Fruit fly (Drosophila melanogaster) whole organism, embryonic: ENCODE data around the gene Ndae1.

ENCODE experiments used
- CG10274 ChIP-seq: fragments of 200-800 bp; sonication (Bioruptor generic); optimal IDR thresholded peaks from 3 replicates; lab custom pipeline; 2017; ENCODE audit warnings: missing biosample characterization, mild to moderate bottlenecking, missing genetic modification characterization
- CG10366 ChIP-seq: fragments of 200-800 bp; sonication (Bioruptor generic); IDR thresholded peaks from 2 replicates; pipeline ENCODE4 v1.3.6; 2022; ENCODE audit warnings: missing biosample characterization, missing genetic modification characterization
- CG11085 ChIP-seq: fragments of 200-800 bp; sonication (Bioruptor generic); IDR thresholded peaks from 2 replicates; pipeline ENCODE4 v1.3.6; 2022; ENCODE audit warnings: missing biosample characterization, missing genetic modification characterization
- CG11398 ChIP-seq: fragments of 200-800 bp; sonication (Bioruptor generic); optimal IDR thresholded peaks from 2 replicates; lab custom pipeline; 2016; ENCODE audit warnings: missing biosample characterization, missing genetic modification characterization
- CG11696 ChIP-seq: fragments of 200-800 bp; sonication (Bioruptor generic); IDR thresholded peaks from 2 replicates; pipeline ENCODE4 v1.3.6; 2022; ENCODE audit warnings: missing biosample characterization, missing genetic modification characterization
- CG13775 ChIP-seq: fragments of 200-800 bp; sonication (Bioruptor generic); optimal IDR thresholded peaks from 3 replicates; lab custom pipeline; 2017; ENCODE audit warnings: missing biosample characterization, mild to moderate bottlenecking, missing genetic modification characterization
- CG14965 ChIP-seq: fragments of 200-800 bp; sonication (Bioruptor generic); optimal IDR thresholded peaks from 2 replicates; lab custom pipeline; 2016; ENCODE audit warnings: missing biosample characterization, missing genetic modification characterization, borderline replicate concordance
- CG15073 ChIP-seq: fragments of 200-800 bp; sonication (Bioruptor generic); optimal IDR thresholded peaks from 2 replicates; lab custom pipeline; 2016; ENCODE audit warnings: missing biosample characterization, missing genetic modification characterization
- CG17568 ChIP-seq: fragments of 200-800 bp; sonication (Bioruptor generic); optimal IDR thresholded peaks from 2 replicates; lab custom pipeline; 2018; ENCODE audit warnings: missing biosample characterization, mild to moderate bottlenecking, missing genetic modification characterization, moderate library complexity
- CG18599 ChIP-seq: fragments of 200-800 bp; sonication (Bioruptor generic); optimal IDR thresholded peaks from 3 replicates; lab custom pipeline; 2017; ENCODE audit warnings: missing biosample characterization, missing genetic modification characterization, mild to moderate bottlenecking, moderate library complexity, missing genetic modification reagents
- CG2129 ChIP-seq: fragments of 200-800 bp; sonication (Bioruptor generic); IDR thresholded peaks from 2 replicates; pipeline ENCODE4 v1.3.6; 2022; ENCODE audit warnings: missing biosample characterization, missing genetic modification characterization; ENCODE audit not compliant: partially characterized antibody
- CG2889 ChIP-seq: fragments of 200-800 bp; sonication (Bioruptor generic); IDR thresholded peaks from 3 replicates; pipeline ENCODE4 v1.3.6; 2022; ENCODE audit warnings: missing biosample characterization, missing genetic modification characterization
- CG3065 ChIP-seq: fragments of 200-800 bp; sonication (Bioruptor generic); optimal IDR thresholded peaks from 2 replicates; lab custom pipeline; 2016; ENCODE audit warnings: missing biosample characterization, missing genetic modification characterization
- CG31224 ChIP-seq: fragments of 200-800 bp; sonication (Bioruptor generic); IDR thresholded peaks from 2 replicates; pipeline ENCODE4 v1.3.6; 2022; ENCODE audit warnings: missing biosample characterization, missing genetic modification characterization
- CG5245 ChIP-seq: fragments of 200-800 bp; sonication (Bioruptor generic); optimal IDR thresholded peaks from 3 replicates; lab custom pipeline; 2016; ENCODE audit warnings: missing biosample characterization, missing genetic modification characterization
- CG5953 ChIP-seq: fragments of 200-800 bp; sonication (Bioruptor generic); IDR thresholded peaks from 2 replicates; pipeline ENCODE4 v1.3.6; 2022; ENCODE audit warnings: missing biosample characterization, missing genetic modification characterization
- CG6654 ChIP-seq: fragments of 200-800 bp; sonication (Bioruptor generic); optimal IDR thresholded peaks from 2 replicates; lab custom pipeline; 2017; ENCODE audit warnings: missing biosample characterization, mild to moderate bottlenecking, missing genetic modification characterization
- CG7271 ChIP-seq: fragments of 200-800 bp; sonication (Bioruptor generic); optimal IDR thresholded peaks from 2 replicates; lab custom pipeline; 2018; ENCODE audit warnings: missing biosample characterization, mild to moderate bottlenecking, missing genetic modification characterization, moderate library complexity
- CG7556 ChIP-seq: fragments of 200-800 bp; sonication (Bioruptor generic); optimal IDR thresholded peaks from 2 replicates; lab custom pipeline; 2017; ENCODE audit warnings: missing biosample characterization, mild to moderate bottlenecking, missing genetic modification characterization
- CG7786 ChIP-seq: fragments of 200-800 bp; sonication (Bioruptor generic); optimal IDR thresholded peaks from 2 replicates; lab custom pipeline; 2016; ENCODE audit warnings: missing biosample characterization, missing genetic modification characterization
- CG7963 ChIP-seq: fragments of 200-800 bp; sonication (Bioruptor generic); IDR thresholded peaks from 3 replicates; pipeline ENCODE4 v1.3.6; 2022; ENCODE audit warnings: missing biosample characterization, missing genetic modification characterization; ENCODE audit not compliant: partially characterized antibody
- CG8944 ChIP-seq: fragments of 200-800 bp; sonication (Bioruptor generic); optimal IDR thresholded peaks from 3 replicates; lab custom pipeline; 2016; ENCODE audit warnings: missing biosample characterization, missing genetic modification characterization
- Dbx ChIP-seq: fragments of 200-800 bp; sonication (Bioruptor generic); IDR thresholded peaks from 3 replicates; pipeline ENCODE4 v1.3.6; 2022; ENCODE audit warnings: missing biosample characterization, missing genetic modification characterization
- Dip3 ChIP-seq: fragments of 200-800 bp; sonication (Bioruptor generic); optimal IDR thresholded peaks from 3 replicates; lab custom pipeline; 2016; ENCODE audit warnings: missing biosample characterization, missing genetic modification characterization
- E2f2 ChIP-seq: fragments of 200-800 bp; sonication (Bioruptor generic); IDR thresholded peaks from 2 replicates; pipeline ENCODE4 v1.3.6; 2022; ENCODE audit warnings: missing biosample characterization, missing genetic modification characterization
- ERR ChIP-seq: fragments of 200-800 bp; sonication (Bioruptor generic); optimal IDR thresholded peaks from 2 replicates; lab custom pipeline; 2016; ENCODE audit warnings: missing biosample characterization, missing genetic modification characterization
- H15 ChIP-seq: fragments of 200-800 bp; sonication (Bioruptor generic); IDR thresholded peaks from 3 replicates; pipeline ENCODE4 v1.3.6; 2022; ENCODE audit warnings: missing biosample characterization, missing genetic modification characterization
- HHEX ChIP-seq: fragments of 200-800 bp; sonication (Bioruptor generic); optimal IDR thresholded peaks from 3 replicates; lab custom pipeline; 2017; ENCODE audit warnings: missing biosample characterization, mild to moderate bottlenecking, missing genetic modification characterization, missing genetic modification reagents
- Mad ChIP-seq: fragments of 200-800 bp; sonication (Bioruptor generic); optimal IDR thresholded peaks from 2 replicates; lab custom pipeline; 2016; ENCODE audit warnings: missing biosample characterization, missing genetic modification characterization
- Meics ChIP-seq: fragments of 200-800 bp; sonication (Bioruptor generic); optimal IDR thresholded peaks from 2 replicates; lab custom pipeline; 2017; ENCODE audit warnings: missing biosample characterization, mild to moderate bottlenecking, missing genetic modification characterization
- Rx ChIP-seq: fragments of 200-800 bp; sonication (Bioruptor generic); IDR thresholded peaks from 2 replicates; pipeline ENCODE4 v1.3.6; 2022; ENCODE audit warnings: missing biosample characterization, missing genetic modification characterization
- Spps ChIP-seq: fragments of 200-800 bp; sonication (Bioruptor generic); optimal IDR thresholded peaks from 2 replicates; lab custom pipeline; 2018; ENCODE audit warnings: missing biosample characterization, mild to moderate bottlenecking, missing genetic modification characterization
- Trl ChIP-seq, 3 experiments: fragments of >200 bp in 2 of 3; fragments of 200-800 bp in 1 of 3; sonication (Bioruptor generic) in 1 of 3; optimal IDR thresholded peaks; 2 replicates in 1 of 3; 3 replicates in 2 of 3; lab custom pipeline; 2016 to 2017; ENCODE audit warnings: missing biosample characterization in 1 of 3, missing genetic modification characterization in 1 of 3
- Xrp1 ChIP-seq: fragments of 200-800 bp; sonication (Bioruptor generic); IDR thresholded peaks from 2 replicates; pipeline ENCODE4 v1.3.6; 2022; ENCODE audit warnings: missing biosample characterization, missing genetic modification characterization
- aop ChIP-seq: fragments of 200-800 bp; sonication (Bioruptor generic); IDR thresholded peaks from 2 replicates; pipeline ENCODE4 v1.3.6; 2022; ENCODE audit warnings: missing biosample characterization, missing genetic modification characterization
- bcd ChIP-seq: fragments of 200-800 bp; sonication (Bioruptor generic); optimal IDR thresholded peaks from 2 replicates; lab custom pipeline; 2017; ENCODE audit warnings: missing biosample characterization, mild to moderate bottlenecking, missing genetic modification characterization
- dati ChIP-seq: fragments of 200-800 bp; sonication (Bioruptor generic); IDR thresholded peaks from 2 replicates; pipeline ENCODE4 v1.3.6; 2022; ENCODE audit warnings: missing biosample characterization, missing genetic modification characterization
- eve ChIP-seq, 2 experiments: fragments of >200 bp; optimal IDR thresholded peaks; 2 replicates each; lab custom pipeline; 2017; ENCODE audit warnings: missing biosample characterization in 2 of 2, missing genetic modification characterization in 2 of 2
- hb ChIP-seq: fragments of 200-800 bp; sonication (Bioruptor generic); IDR thresholded peaks from 3 replicates; pipeline ENCODE4 v1.3.6; 2022; ENCODE audit warnings: missing biosample characterization, missing genetic modification characterization; ENCODE audit not compliant: partially characterized antibody
- hkb ChIP-seq, 2 experiments: fragments of 200-800 bp in 1 of 2; fragments of >200 bp in 1 of 2; sonication (Bioruptor generic) in 1 of 2; IDR thresholded peaks in 1 of 2; optimal IDR thresholded peaks in 1 of 2; 2 replicates each; pipeline versions ENCODE4 v1.3.6 to Lab custom; 2017 to 2022; ENCODE audit warnings: missing biosample characterization in 1 of 2, missing genetic modification characterization in 1 of 2
- ind ChIP-seq: fragments of 200-800 bp; sonication (Bioruptor generic); optimal IDR thresholded peaks from 3 replicates; lab custom pipeline; 2016; ENCODE audit warnings: missing biosample characterization, missing genetic modification characterization
- nerfin-1 ChIP-seq: fragments of 200-800 bp; sonication (Bioruptor generic); optimal IDR thresholded peaks from 3 replicates; lab custom pipeline; 2019; ENCODE audit warnings: missing biosample characterization, mild to moderate bottlenecking, missing genetic modification characterization, moderate library complexity
- peb ChIP-seq: fragments of 200-800 bp; sonication (Bioruptor generic); IDR thresholded peaks from 2 replicates; pipeline ENCODE4 v1.3.6; 2022; ENCODE audit warnings: missing biosample characterization, missing genetic modification characterization
- so ChIP-seq: fragments of 200-800 bp; sonication (Bioruptor generic); IDR thresholded peaks from 3 replicates; pipeline ENCODE4 v1.3.6; 2022; ENCODE audit warnings: missing biosample characterization, missing genetic modification characterization
- sob ChIP-seq: fragments of 200-800 bp; sonication (Bioruptor generic); IDR thresholded peaks from 2 replicates; pipeline ENCODE4 v1.3.6; 2022; ENCODE audit warnings: missing biosample characterization, missing genetic modification characterization
- sug ChIP-seq: fragments of 200-800 bp; optimal IDR thresholded peaks from 2 replicates; lab custom pipeline; 2019; ENCODE audit warnings: missing biosample characterization, mild to moderate bottlenecking, missing genetic modification characterization, moderate library complexity
- tll ChIP-seq, 2 experiments: fragments of 200-800 bp in 1 of 2; fragments of >200 bp in 1 of 2; sonication (Bioruptor generic) in 1 of 2; optimal IDR thresholded peaks; 2 replicates each; lab custom pipeline; 2017 to 2019; ENCODE audit warnings: missing biosample characterization in 2 of 2, missing genetic modification characterization in 2 of 2, mild to moderate bottlenecking in 1 of 2, moderate library complexity in 1 of 2
- tx ChIP-seq: fragments of 200-800 bp; sonication (Bioruptor generic); optimal IDR thresholded peaks from 2 replicates; lab custom pipeline; 2016; ENCODE audit warnings: missing biosample characterization, missing genetic modification characterization
- zen2 ChIP-seq: fragments of 200-800 bp; sonication (Bioruptor generic); IDR thresholded peaks from 3 replicates; pipeline ENCODE4 v1.3.6; 2022; ENCODE audit warnings: missing biosample characterization, missing genetic modification characterization; ENCODE audit not compliant: partially characterized antibody

Ndae1 gene

DNA sequence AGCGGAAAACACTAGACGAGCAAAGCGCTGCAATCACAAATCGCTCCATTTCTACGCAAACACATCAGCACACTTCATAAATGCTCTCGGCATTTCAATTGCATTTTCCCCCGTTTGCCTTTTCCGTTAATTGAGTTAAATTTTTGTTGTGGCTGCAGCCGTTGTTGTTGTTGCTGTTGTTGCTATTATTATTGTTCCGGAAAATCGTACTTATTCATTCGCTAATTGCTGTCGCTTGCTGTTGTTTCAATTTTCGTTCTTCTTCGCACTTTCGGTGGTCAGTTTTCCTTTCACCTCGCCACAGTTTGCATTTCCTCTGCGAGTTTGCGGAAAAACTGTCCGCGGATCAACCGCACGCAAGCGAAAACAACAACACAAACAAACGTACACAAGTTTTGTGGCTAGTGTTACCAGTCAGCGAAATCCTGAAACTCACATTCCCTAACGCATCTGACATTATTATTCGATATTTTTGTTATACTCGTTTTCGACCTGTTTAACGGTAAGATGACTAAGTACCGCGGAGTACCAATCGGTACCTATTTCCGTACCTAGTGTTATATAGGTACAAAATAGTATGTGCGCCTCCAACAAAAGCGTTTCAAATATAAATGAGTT lies 29.4 kb downstream of the Ndae1 start, which contains the start of gene CG13784 (continued):
- TF ChIP-seq Meics (GFP tag; lab: Kevin White, UChicago) (peak; percentile 26), bcd (no peak), Rx (GFP tag; lab: Robert Waterston, UW) (no peak), ind (GFP tag; lab: Kevin White, UChicago) (peak; percentile 6), eve (GFP tag; optimal IDR thresholded peaks at IDR 0.05; lab: Kevin White, UChicago) (no peak), ERR (GFP tag; lab: Kevin White, UChicago) (no peak), CG31224 (GFP tag; lab: Robert Waterston, UW) (no peak), E2f2 (peak; percentile 53), CG6654 (GFP tag; lab: Kevin White, UChicago) (no peak), aop (no peak), Xrp1 (peak; percentile 16; the same call in 1 of the 2 replicates), CG18599 (GFP tag; lab: Kevin White, UChicago) (peak; percentile 43), hb (GFP tag; lab: Robert Waterston, UW) (no peak), CG7786 (GFP tag; lab: Kevin White, UChicago) (no peak), HHEX (peak; percentile 25), CG14965 (GFP tag; lab: Kevin White, UChicago) (no peak), CG17568 (GFP tag; lab: Kevin White, UChicago) (no peak), zen2 (GFP tag; lab: Robert Waterston, UW) (no peak), CG5953 (no peak), so (GFP tag; lab: Robert Waterston, UW) (no peak), CG15073 (GFP tag; lab: Kevin White, UChicago) (no peak), Dip3 (GFP tag; lab: Kevin White, UChicago) (no peak), H15 (GFP tag; lab: Robert Waterston, UW) (0 out of 3 replicates have a peak, but pooled peaks have one; percentile 13), CG13775 (GFP tag; lab: Kevin White, UChicago) (no peak), CG7963 (peak; percentile 33; the same call in 1 of the 3 replicates), peb (no peak), Trl (optimal IDR thresholded peaks at IDR 0.05; lab: Kevin White, UChicago) (no peak), Trl (GFP tag; optimal IDR thresholded peaks at IDR 0.05; lab: Kevin White, UChicago) (no peak), Spps (tag; lab: Kevin White, UChicago) (no peak), Dbx (GFP tag; lab: Robert Waterston, UW) (peak; percentile 56; the same call in 2 of the 3 replicates), CG7556 (GFP tag; lab: Kevin White, UChicago) (no peak), CG2889 (GFP tag; lab: Robert Waterston, UW) (no peak), CG10274 (GFP tag; lab: Kevin White, UChicago) (no peak), CG11696 (GFP tag; lab: Robert Waterston, UW) (0 out of 2 replicates have a peak, but pooled peaks have one; percentile 5), sug (peak; percentile 44), sob (GFP tag; lab: Robert Waterston, UW) (peak; percentile 57; the same call in 1 of the 2 replicates), nerfin-1 (tag; lab: Kevin White, UChicago) (peak; percentile 59), dati (GFP tag; lab: Robert Waterston, UW) (no peak), CG10366 (no peak), Mad (GFP tag; lab: Kevin White, UChicago) (no peak), CG5245 (GFP tag; lab: Kevin White, UChicago) (no peak), CG11398 (GFP tag; lab: Kevin White, UChicago) (peak; percentile 10), CG3065 (GFP tag; lab: Kevin White, UChicago) (no peak), CG11085 (GFP tag; lab: Robert Waterston, UW) (no peak), CG2129 (GFP tag; lab: Robert Waterston, UW) (no peak), CG8944 (GFP tag; lab: Kevin White, UChicago) (no peak), tx (no peak), hkb (optimal IDR thresholded peaks at IDR 0.05; lab: Kevin White, UChicago) (no peak), hkb (GFP tag; IDR thresholded peaks at IDR 0.05; lab: Robert Waterston, UW) (peak; percentile 38; the same call in 1 of the 2 replicates), CG7271 (tag; lab: Kevin White, UChicago) (no peak), tll (GFP tag; optimal IDR thresholded peaks at IDR 0.05; lab: Kevin White, UChicago) (no peak)
